ENCODE assay signal across 5 fruit fly cellular contexts in genomic region chr3R:14278523-14279303, dm6.
TF ChIP-seq lines count a peak whose summit lies in the region.

No protein-coding gene starts in this region.

- no peak for TF ChIP-seq CTCF in whole organism, embryonic (GFP tag; optimal IDR thresholded peaks at IDR 0.05; lab: Kevin White, UChicago)

TF ChIP-seq in whole organism, 6 proteins besides CTCF, POLR2A, EP300 and RAD21:
- TF ChIP-seq Dll (optimal IDR thresholded peaks at IDR 0.05; lab: Kevin White, UChicago) = peak; percentile 67
- no peak for TF ChIP-seq pan (optimal IDR thresholded peaks at IDR 0.05; lab: Kevin White, UChicago)
- TF ChIP-seq usp (GFP tag; optimal IDR thresholded peaks at IDR 0.05; lab: Kevin White, UChicago) = no peak
TF ChIP-seq in whole organism: peak in this region for 1.

TF ChIP-seq in whole organism, embryonic, 481 proteins besides CTCF, POLR2A, EP300 and RAD21 (continues in another document):
- TF ChIP-seq gcm2 (GFP tag; optimal IDR thresholded peaks at IDR 0.05; lab: Kevin White, UChicago) = no peak
- 0 out of 2 replicates have a peak, but pooled peaks have one; percentile 10 for TF ChIP-seq CG4404 (GFP tag; IDR thresholded peaks at IDR 0.05; lab: Robert Waterston, UW)
- TF ChIP-seq CG14710 (tag; optimal IDR thresholded peaks at IDR 0.05; lab: Kevin White, UChicago) = no peak
- TF ChIP-seq CG42726 (GFP tag; IDR thresholded peaks at IDR 0.05; lab: Robert Waterston, UW; ENCODE audit: partially characterized antibody) = no peak
- no peak for TF ChIP-seq org-1 (GFP tag; optimal IDR thresholded peaks at IDR 0.05; lab: Kevin White, UChicago)
- TF ChIP-seq Med (GFP tag; lab: Kevin White, UChicago) = peak; percentile 74
- no peak for TF ChIP-seq sug (tag; optimal IDR thresholded peaks at IDR 0.05; lab: Kevin White, UChicago)
- no peak for TF ChIP-seq CG1529 (GFP tag; optimal IDR thresholded peaks at IDR 0.05; lab: Kevin White, UChicago)
- no peak for TF ChIP-seq Lim3 (GFP tag; IDR thresholded peaks at IDR 0.05; lab: Robert Waterston, UW)
- TF ChIP-seq CG18262 (tag; optimal IDR thresholded peaks at IDR 0.05; lab: Kevin White, UChicago) = no peak
- TF ChIP-seq CG12155 (GFP tag; optimal IDR thresholded peaks at IDR 0.05; lab: Kevin White, UChicago) = no peak
- no peak for TF ChIP-seq btn (GFP tag; optimal IDR thresholded peaks at IDR 0.05; lab: Kevin White, UChicago)
- no peak for TF ChIP-seq CG3065 (GFP tag; optimal IDR thresholded peaks at IDR 0.05; lab: Kevin White, UChicago)
- no peak; the same call in 1 of the 2 replicates for TF ChIP-seq CG10366 (GFP tag; IDR thresholded peaks at IDR 0.05; lab: Robert Waterston, UW)
- TF ChIP-seq CG5953 (GFP tag; IDR thresholded peaks at IDR 0.05; lab: Robert Waterston, UW) = no peak
- no peak for TF ChIP-seq NC2β (GFP tag; optimal IDR thresholded peaks at IDR 0.05; lab: Kevin White, UChicago)
- peak; percentile 15 for TF ChIP-seq phol (tag; optimal IDR thresholded peaks at IDR 0.05; lab: Kevin White, UChicago)
- TF ChIP-seq gem (tag; optimal IDR thresholded peaks at IDR 0.05; lab: Kevin White, UChicago) = peak; percentile 38
- no peak for TF ChIP-seq CG7987 (GFP tag; optimal IDR thresholded peaks at IDR 0.05; lab: Kevin White, UChicago)
- TF ChIP-seq psq (GFP tag; optimal IDR thresholded peaks at IDR 0.05; lab: Kevin White, UChicago) = no peak
- TF ChIP-seq Atf3 (GFP tag; optimal IDR thresholded peaks at IDR 0.05; lab: Kevin White, UChicago) = no peak
- no peak for TF ChIP-seq CG2712 (tag; optimal IDR thresholded peaks at IDR 0.05; lab: Kevin White, UChicago)
- no peak for TF ChIP-seq al (GFP tag; IDR thresholded peaks at IDR 0.05; lab: Robert Waterston, UW)

TF ChIP-seq in whole organism, prepupa, 60 proteins besides CTCF, POLR2A, EP300 and RAD21 (continues in another document):
- TF ChIP-seq CG15336 (GFP tag; IDR thresholded peaks at IDR 0.05; lab: Robert Waterston, UW) (peak; percentile 53; the same call in 1 of the 2 replicates), spab (GFP tag; optimal IDR thresholded peaks at IDR 0.05; lab: Kevin White, UChicago) (peak; percentile 52), CG31627 (GFP tag; optimal IDR thresholded peaks at IDR 0.05; lab: Kevin White, UChicago) (peak; percentile 39), CG16779 (tag; optimal IDR thresholded peaks at IDR 0.05; lab: Kevin White, UChicago) (no peak), Sox15 (GFP tag; optimal IDR thresholded peaks at IDR 0.05; lab: Kevin White, UChicago) (peak; percentile 24), CG3032 (tag; optimal IDR thresholded peaks at IDR 0.05; lab: Kevin White, UChicago) (peak; percentile 62), CG10631 (GFP tag; optimal IDR thresholded peaks at IDR 0.05; lab: Kevin White, UChicago) (no peak), Ets96B (tag; optimal IDR thresholded peaks at IDR 0.05; lab: Kevin White, UChicago) (no peak), CG6163 (GFP tag; IDR thresholded peaks at IDR 0.05; lab: Robert Waterston, UW) (peak; percentile 82; the same call in 2 of the 3 replicates), pdm3 (GFP tag; optimal IDR thresholded peaks at IDR 0.05; lab: Kevin White, UChicago) (peak; percentile 54), fkh (GFP tag; optimal IDR thresholded peaks at IDR 0.05; lab: Kevin White, UChicago) (no peak), salr (GFP tag; optimal IDR thresholded peaks at IDR 0.05; lab: Kevin White, UChicago) (peak in 1 of 2 experiments; percentile 47), Eip75B (GFP tag; optimal IDR thresholded peaks at IDR 0.05; lab: Kevin White, UChicago) (peak; percentile 18), net (GFP tag; optimal IDR thresholded peaks at IDR 0.05; lab: Kevin White, UChicago) (no peak), CG6792 (GFP tag; optimal IDR thresholded peaks at IDR 0.05; lab: Kevin White, UChicago) (no peak), Hr39 (GFP tag; optimal IDR thresholded peaks at IDR 0.05; lab: Kevin White, UChicago) (peak; percentile 42), CG8319 (GFP tag; optimal IDR thresholded peaks at IDR 0.05; lab: Kevin White, UChicago) (no peak), svp (GFP tag; lab: Kevin White, UChicago) (no peak), dsx (GFP tag; optimal IDR thresholded peaks at IDR 0.05; lab: Kevin White, UChicago; ENCODE audit: poor library complexity, severe bottlenecking) (peak; percentile 35), CG4318 (GFP tag; optimal IDR thresholded peaks at IDR 0.05; lab: Kevin White, UChicago) (peak; percentile 56), cyc (GFP tag; optimal IDR thresholded peaks at IDR 0.05; lab: Kevin White, UChicago) (peak; percentile 13), CG10669 (GFP tag; optimal IDR thresholded peaks at IDR 0.05; lab: Kevin White, UChicago) (peak; percentile 4), Ets21C (GFP tag; optimal IDR thresholded peaks at IDR 0.05; lab: Kevin White, UChicago) (no peak)

TF ChIP-seq in whole organism, pupa, 21 proteins besides CTCF, POLR2A, EP300 and RAD21:
- TF ChIP-seq CG10348 (GFP tag; IDR thresholded peaks at IDR 0.05; lab: Robert Waterston, UW) (no peak), Pif1A (GFP tag; optimal IDR thresholded peaks at IDR 0.05; lab: Kevin White, UChicago) (peak; percentile 37), CG17806 (tag; optimal IDR thresholded peaks at IDR 0.05; lab: Kevin White, UChicago) (peak; percentile 21), Snoo (tag; optimal IDR thresholded peaks at IDR 0.05; lab: Kevin White, UChicago) (no peak), CG15710 (tag; optimal IDR thresholded peaks at IDR 0.05; lab: Kevin White, UChicago) (peak; percentile 53), CG32121 (GFP tag; IDR thresholded peaks at IDR 0.05; lab: Robert Waterston, UW) (no peak; the same call in 1 of the 2 replicates), CG34367 (tag; optimal IDR thresholded peaks at IDR 0.05; lab: Kevin White, UChicago) (peak; percentile 33), rn (GFP tag; IDR thresholded peaks at IDR 0.05; lab: Robert Waterston, UW) (no peak), CG8301 (tag; optimal IDR thresholded peaks at IDR 0.05; lab: Kevin White, UChicago) (peak; percentile 15), Pif1B (GFP tag; optimal IDR thresholded peaks at IDR 0.05; lab: Kevin White, UChicago) (peak; percentile 66), Ets98B (GFP tag; IDR thresholded peaks at IDR 0.05; lab: Robert Waterston, UW) (peak; percentile 79), CG14655 (GFP tag; optimal IDR thresholded peaks at IDR 0.05; lab: Kevin White, UChicago) (peak; percentile 31), gl (tag; optimal IDR thresholded peaks at IDR 0.05; lab: Kevin White, UChicago) (peak; percentile 88), CG4496 (GFP tag; IDR thresholded peaks at IDR 0.05; lab: Robert Waterston, UW) (peak; percentile 84), CG8159 (tag; optimal IDR thresholded peaks at IDR 0.05; lab: Kevin White, UChicago) (peak; percentile 45), CG12605 (GFP tag; IDR thresholded peaks at IDR 0.05; lab: Robert Waterston, UW) (peak; percentile 69), CG13204 (GFP tag; optimal IDR thresholded peaks at IDR 0.05; lab: Kevin White, UChicago) (peak; percentile 75), EcR (GFP tag; optimal IDR thresholded peaks at IDR 0.05; lab: Kevin White, UChicago) (peak; percentile 69), D1 (tag; optimal IDR thresholded peaks at IDR 0.05; lab: Kevin White, UChicago) (no peak), CG9948 (tag; optimal IDR thresholded peaks at IDR 0.05; lab: Kevin White, UChicago) (peak; percentile 50), fd96Ca (GFP tag; IDR thresholded peaks at IDR 0.05; lab: Robert Waterston, UW) (peak; percentile 63; the same call in 2 of the 3 replicates)

TF ChIP-seq in whole organism, wandering third instar larva, 38 proteins besides CTCF, POLR2A, EP300 and RAD21:
- peak; percentile 9 for TF ChIP-seq fru (GFP tag; optimal IDR thresholded peaks at IDR 0.05; lab: Kevin White, UChicago)
- no peak for TF ChIP-seq Jra (GFP tag; optimal IDR thresholded peaks at IDR 0.05; lab: Kevin White, UChicago)
- TF ChIP-seq CG32264 (GFP tag; optimal IDR thresholded peaks at IDR 0.05; lab: Kevin White, UChicago) = no peak
- peak; percentile 25 for TF ChIP-seq HLH106 (tag; optimal IDR thresholded peaks at IDR 0.05; lab: Kevin White, UChicago)
- peak; percentile 80 for TF ChIP-seq Vsx2 (GFP tag; optimal IDR thresholded peaks at IDR 0.05; lab: Kevin White, UChicago; ENCODE audit: partially characterized antibody)
- no peak for TF ChIP-seq pan (optimal IDR thresholded peaks at IDR 0.05; lab: Kevin White, UChicago)
- TF ChIP-seq Dif (GFP tag; optimal IDR thresholded peaks at IDR 0.05; lab: Kevin White, UChicago; ENCODE audit: partially characterized antibody) = peak; percentile 79
- peak; percentile 94 for TF ChIP-seq Myc (optimal IDR thresholded peaks at IDR 0.05; lab: Kevin White, UChicago)
- TF ChIP-seq dl (GFP tag; optimal IDR thresholded peaks at IDR 0.05; lab: Kevin White, UChicago; ENCODE audit: insufficient read depth in 1 of 2, partially characterized antibody in 2 of 2) = peak; percentile 70 to 87
- TF ChIP-seq Dfd (GFP tag; optimal IDR thresholded peaks at IDR 0.05; lab: Kevin White, UChicago) = peak; percentile 29
- TF ChIP-seq CrebA (GFP tag; optimal IDR thresholded peaks at IDR 0.05; lab: Kevin White, UChicago; ENCODE audit: borderline replicate concordance) = peak; percentile 34
- peak; percentile 50 for TF ChIP-seq jim (GFP tag; optimal IDR thresholded peaks at IDR 0.05; lab: Kevin White, UChicago)
- TF ChIP-seq Rel (GFP tag; optimal IDR thresholded peaks at IDR 0.05; lab: Kevin White, UChicago) = peak; percentile 31
- TF ChIP-seq Rel (tag; optimal IDR thresholded peaks at IDR 0.05; lab: Kevin White, UChicago) = peak; percentile 0
- TF ChIP-seq Hr83 (GFP tag; optimal IDR thresholded peaks at IDR 0.05; lab: Kevin White, UChicago; ENCODE audit: poor library complexity, severe bottlenecking) = peak; percentile 68
- TF ChIP-seq OdsH (GFP tag; optimal IDR thresholded peaks at IDR 0.05; lab: Kevin White, UChicago) = no peak
TF ChIP-seq in whole organism, wandering third instar larva: peak in this region for 11.
